Worm (Caenorhabditis elegans) whole organism, midembryonic: ENCODE data around the gene mys-1.

Experiments used
- T22C8.4 ChIP-seq: fragments of 200-800 bp; sonication (Bioruptor generic); IDR thresholded peaks from 2 replicates; pipeline ENCODE4 v1.3.6; 2022; ENCODE audit warnings: missing genetic modification characterization, missing compliant biosample characterization
- cog-1 ChIP-seq: sonication (generic microtip); optimal IDR thresholded peaks from 2 replicates; lab custom pipeline; 2016; ENCODE audit warnings: missing genetic modification characterization, missing compliant biosample characterization
- flt-1 ChIP-seq: fragments of 200-800 bp; sonication (Bioruptor generic); IDR thresholded peaks from 2 replicates; pipeline ENCODE4 v1.3.6; 2022; ENCODE audit warnings: missing genetic modification characterization, missing compliant biosample characterization
- klf-2 ChIP-seq: fragments of 200-800 bp; sonication (Bioruptor generic); conservative IDR thresholded peaks from 2 replicates; pipeline ENCODE4 v1.3.6; 2022; ENCODE audit warnings: missing genetic modification reagents, missing genetic modification characterization, missing compliant biosample characterization
- med-1 ChIP-seq: sonication (generic microtip); optimal IDR thresholded peaks from 2 replicates; lab custom pipeline; 2017; ENCODE audit warnings: missing genetic modification characterization, mild to moderate bottlenecking, missing compliant biosample characterization, antibody characterized with exemption, missing genetic modification reagents; ENCODE audit not compliant: insufficient read depth
- ref-1 ChIP-seq: fragments of 200-800 bp; sonication (Bioruptor generic); conservative IDR thresholded peaks from 2 replicates; pipeline ENCODE4 v1.3.6; 2022; ENCODE audit warnings: missing genetic modification reagents, missing genetic modification characterization, missing compliant biosample characterization
- tab-1 ChIP-seq: fragments of 200-800 bp; sonication (Bioruptor generic); IDR thresholded peaks from 2 replicates; pipeline ENCODE4 v1.3.6; 2022; ENCODE audit warnings: missing genetic modification characterization, missing compliant biosample characterization
- ztf-23 ChIP-seq: fragments of 200-800 bp; sonication (Bioruptor generic); IDR thresholded peaks from 2 replicates; pipeline ENCODE4 v1.3.6; 2022; ENCODE audit warnings: missing genetic modification reagents, missing genetic modification characterization, missing compliant biosample characterization
- ztf-29 ChIP-seq: fragments of 200-800 bp; sonication (Bioruptor generic); IDR thresholded peaks from 2 replicates; pipeline ENCODE4 v1.3.6; 2022; ENCODE audit warnings: missing genetic modification reagents, missing genetic modification characterization, missing compliant biosample characterization

Gene mys-1

DNA sequence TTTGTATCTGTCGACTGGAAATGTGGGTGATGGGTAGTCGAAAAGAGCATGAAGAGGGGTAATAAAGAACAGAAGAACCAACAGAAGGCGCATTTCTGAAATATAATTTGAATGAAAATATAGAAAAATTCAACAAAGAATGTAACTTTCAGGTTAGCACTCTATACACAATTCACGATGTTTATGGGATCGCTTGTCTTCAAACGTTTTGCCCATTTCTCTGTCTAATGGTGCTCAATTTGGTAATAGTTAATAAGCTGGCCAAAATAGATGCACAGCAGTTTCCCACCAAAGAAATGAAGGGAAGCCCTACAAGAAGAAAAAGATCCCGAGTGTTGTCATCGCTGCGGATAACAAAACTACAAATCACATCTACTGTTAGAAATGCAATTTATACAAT, 37.0 kb downstream of the mys-1 start, which contains the start of gene F20A1.8:
TSS of gene F20A1.8 (minus strand) at position 101 of the 400 bp plus-strand sequence.
- TF ChIP-seq cog-1 (tag; lab: Kevin White, UChicago) (no peak), flt-1 (GFP tag; lab: Robert Waterston, UW) (no peak), med-1 (GFP tag; lab: Kevin White, UChicago) (no peak), T22C8.4 (GFP tag; lab: Robert Waterston, UW) (no peak), ztf-23 (GFP tag; lab: Robert Waterston, UW) (no peak), tab-1 (GFP tag; lab: Robert Waterston, UW) (no peak), klf-2 (GFP tag; lab: Robert Waterston, UW) (no peak), ztf-29 (GFP tag; lab: Robert Waterston, UW) (no peak), ref-1 (no peak)

DNA sequence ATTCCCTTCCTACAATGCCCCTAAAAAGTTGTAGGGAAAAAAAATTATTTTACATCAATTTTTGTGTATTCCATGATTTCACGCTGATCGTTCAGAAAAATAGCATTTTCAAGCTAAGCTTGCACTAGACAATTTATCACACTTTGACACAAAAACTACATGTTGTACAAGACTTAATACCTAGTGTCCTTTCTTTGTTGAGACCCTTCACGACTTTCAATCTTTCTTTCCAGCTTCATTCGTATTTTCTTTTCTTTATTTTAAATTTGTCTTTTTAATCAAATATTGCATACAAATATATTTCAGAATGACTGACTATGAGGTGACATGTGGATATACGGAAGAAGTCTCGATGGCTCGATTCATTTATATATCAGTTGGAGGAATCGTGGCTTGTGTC, 38.5 kb downstream of the mys-1 start, which contains the start of gene F20A1.2:
TSS of gene F20A1.2 (plus strand) at position 301 of the 400 bp plus-strand sequence.
- TF ChIP-seq ztf-23 (GFP tag; lab: Robert Waterston, UW) (no peak), tab-1 (GFP tag; lab: Robert Waterston, UW) (no peak), flt-1 (GFP tag; lab: Robert Waterston, UW) (no peak), cog-1 (tag; lab: Kevin White, UChicago) (no peak), klf-2 (GFP tag; lab: Robert Waterston, UW) (no peak), med-1 (GFP tag; lab: Kevin White, UChicago) (no peak)

- no peak for TF ChIP-seq T22C8.4 (GFP tag; lab: Robert Waterston, UW)
- no peak for TF ChIP-seq tab-1 (GFP tag; lab: Robert Waterston, UW)
- no peak for TF ChIP-seq med-1 (GFP tag; lab: Kevin White, UChicago)
- no peak for TF ChIP-seq ztf-29 (GFP tag; lab: Robert Waterston, UW)
Observed at ce11 chrV:7036475-7036874, 48.0 kb downstream of the mys-1 start, which contains the start of gene twk-11. Gene twk-11 (minus strand): TSS chrV:7036575.
